Worm (Caenorhabditis elegans) whole organism, young adult: ENCODE measurements around the gene F47B8.14.
A peak's percentile ranks its signal among the peaks of the same experiment; 100 is the strongest.

ENCODE experiments used
- B0261.1 ChIP-seq: sonication (generic microtip); optimal IDR thresholded peaks from 2 replicates; lab custom pipeline; 2016; ENCODE audit warnings: mild to moderate bottlenecking, missing genetic modification characterization, moderate library complexity, missing compliant biosample characterization
- B0336.3 ChIP-seq: fragments of 200-800 bp; sonication (Bioruptor generic); IDR thresholded peaks from 2 replicates; pipeline ENCODE4 v1.3.6; 2022; ENCODE audit warnings: missing genetic modification characterization, missing compliant biosample characterization
- F10E7.11 ChIP-seq: sonication (generic microtip); optimal IDR thresholded peaks from 2 replicates; lab custom pipeline; 2017; ENCODE audit warnings: mild to moderate bottlenecking, missing genetic modification characterization, moderate library complexity, missing compliant biosample characterization
- F22D6.2 ChIP-seq: sonication (generic microtip); optimal IDR thresholded peaks from 2 replicates; lab custom pipeline; 2016; ENCODE audit warnings: mild to moderate bottlenecking, missing genetic modification characterization, missing compliant biosample characterization
- F23B12.7 ChIP-seq: sonication (generic microtip); optimal IDR thresholded peaks from 2 replicates; lab custom pipeline; 2017; ENCODE audit warnings: missing genetic modification characterization, mild to moderate bottlenecking, missing compliant biosample characterization, antibody characterized with exemption, moderate library complexity; ENCODE audit not compliant: insufficient read depth
- F33H1.4 ChIP-seq: fragments of 200-800 bp; sonication (Bioruptor generic); IDR thresholded peaks from 2 replicates; pipeline ENCODE4 v1.3.6; 2022; ENCODE audit warnings: missing genetic modification reagents, missing genetic modification characterization, missing compliant biosample characterization
- F39B2.1 ChIP-seq: fragments of 200-800 bp; sonication (Bioruptor generic); IDR thresholded peaks from 2 replicates; pipeline ENCODE4 v1.3.6; 2022; ENCODE audit warnings: missing genetic modification reagents, missing genetic modification characterization, missing compliant biosample characterization
- F55B11.4 ChIP-seq: sonication (generic microtip); optimal IDR thresholded peaks from 2 replicates; lab custom pipeline; 2016; ENCODE audit warnings: missing compliant biosample characterization, missing genetic modification characterization, borderline replicate concordance; ENCODE audit not compliant: insufficient read depth
- Y67H2A.10 ChIP-seq: fragments of 200-800 bp; sonication (Bioruptor generic); conservative IDR thresholded peaks from 2 replicates; pipeline ENCODE4 v1.3.6; 2022; ENCODE audit warnings: missing genetic modification reagents, missing genetic modification characterization, missing compliant biosample characterization
- aptf-2 ChIP-seq: fragments of 200-800 bp; sonication (Bioruptor generic); conservative IDR thresholded peaks from 2 replicates; pipeline ENCODE4 v1.3.6; 2022; ENCODE audit warnings: missing genetic modification reagents, missing genetic modification characterization, missing compliant biosample characterization
- aptf-3 ChIP-seq: fragments of 200-800 bp; sonication (Bioruptor generic); IDR thresholded peaks from 2 replicates; pipeline ENCODE4 v1.3.6; 2022; ENCODE audit warnings: missing genetic modification characterization, missing compliant biosample characterization
- atf-7 ChIP-seq: sonication (generic microtip); optimal IDR thresholded peaks from 2 replicates; lab custom pipeline; 2017; ENCODE audit warnings: mild to moderate bottlenecking, missing genetic modification characterization, missing compliant biosample characterization
- attf-5 ChIP-seq: fragments of 200-800 bp; sonication (Bioruptor generic); optimal IDR thresholded peaks from 2 replicates; lab custom pipeline; 2018; ENCODE audit warnings: mild to moderate bottlenecking, missing genetic modification characterization, missing compliant biosample characterization
- ccch-3 ChIP-seq: fragments of 200-800 bp; sonication (Bioruptor generic); optimal IDR thresholded peaks from 2 replicates; lab custom pipeline; 2018; ENCODE audit warnings: mild to moderate bottlenecking, missing genetic modification characterization, missing compliant biosample characterization
- ceh-27 ChIP-seq: fragments of 200-800 bp; sonication (Bioruptor generic); optimal IDR thresholded peaks from 2 replicates; lab custom pipeline; 2018; ENCODE audit warnings: mild to moderate bottlenecking, missing genetic modification characterization, moderate library complexity, missing compliant biosample characterization
- ceh-40 ChIP-seq: fragments of 200-800 bp; sonication (Bioruptor generic); IDR thresholded peaks from 2 replicates; pipeline ENCODE4 v1.3.6; 2022; ENCODE audit warnings: missing genetic modification characterization, missing compliant biosample characterization
- dpl-1 ChIP-seq: fragments of 150-350 bp; optimal IDR thresholded peaks from 2 replicates; lab custom pipeline; 2014; ENCODE audit warnings: missing biosample characterization, missing genetic modification reagents, missing genetic modification characterization
- efl-1 ChIP-seq: fragments of 150-350 bp; optimal IDR thresholded peaks from 2 replicates; lab custom pipeline; 2014; ENCODE audit warnings: missing biosample characterization, missing genetic modification reagents, missing genetic modification characterization
- ekl-4 ChIP-seq: fragments of 200-800 bp; sonication (Bioruptor generic); IDR thresholded peaks from 2 replicates; pipeline ENCODE4 v1.3.6; 2022; ENCODE audit warnings: missing genetic modification reagents, missing genetic modification characterization, missing compliant biosample characterization
- fkh-3 ChIP-seq: sonication (generic microtip); optimal IDR thresholded peaks from 2 replicates; lab custom pipeline; 2016; ENCODE audit warnings: mild to moderate bottlenecking, missing genetic modification characterization, missing compliant biosample characterization
- him-1 ChIP-seq: sonication (generic microtip); optimal IDR thresholded peaks from 2 replicates; lab custom pipeline; 2016; ENCODE audit warnings: missing genotype, missing genetic modification reagents, missing genetic modification characterization, missing compliant biosample characterization
- hmg-1.2 ChIP-seq: fragments of 200-800 bp; sonication (Bioruptor generic); IDR thresholded peaks from 2 replicates; pipeline ENCODE4 v1.3.6; 2022; ENCODE audit warnings: missing genetic modification reagents, missing genetic modification characterization, missing compliant biosample characterization
- hmg-20 ChIP-seq: fragments of 200-800 bp; sonication (Bioruptor generic); IDR thresholded peaks from 2 replicates; pipeline ENCODE4 v1.3.6; 2022; ENCODE audit warnings: missing genetic modification reagents, missing genetic modification characterization, missing compliant biosample characterization
- let-526 ChIP-seq: fragments of 200-800 bp; sonication (Bioruptor generic); IDR thresholded peaks from 2 replicates; pipeline ENCODE4 v1.3.6; 2022; ENCODE audit warnings: missing genetic modification reagents, missing genetic modification characterization, missing compliant biosample characterization
- lsl-1 ChIP-seq: fragments of 200-800 bp; sonication (Bioruptor generic); optimal IDR thresholded peaks from 2 replicates; lab custom pipeline; 2018; ENCODE audit warnings: mild to moderate bottlenecking, missing genetic modification characterization, moderate library complexity, missing compliant biosample characterization
- madf-10 ChIP-seq: sonication (generic microtip); optimal IDR thresholded peaks from 2 replicates; lab custom pipeline; 2016; ENCODE audit warnings: mild to moderate bottlenecking, missing genetic modification characterization, missing compliant biosample characterization
- madf-6 ChIP-seq: fragments of 200-800 bp; sonication (Bioruptor generic); IDR thresholded peaks from 2 replicates; pipeline ENCODE4 v1.3.6; 2022; ENCODE audit warnings: missing genetic modification reagents, missing genetic modification characterization, missing compliant biosample characterization
- madf-8 ChIP-seq: fragments of 200-800 bp; sonication (Bioruptor generic); conservative IDR thresholded peaks from 2 replicates; pipeline ENCODE4 v1.3.6; 2022; ENCODE audit warnings: missing genetic modification reagents, missing genetic modification characterization, missing compliant biosample characterization
- mcd-1 ChIP-seq: fragments of 200-800 bp; sonication (Bioruptor generic); IDR thresholded peaks from 2 replicates; pipeline ENCODE4 v1.3.6; 2022; ENCODE audit warnings: missing genetic modification reagents, missing genetic modification characterization, missing compliant biosample characterization
- nfya-1 ChIP-seq: sonication (generic microtip); optimal IDR thresholded peaks from 2 replicates; lab custom pipeline; 2017; ENCODE audit warnings: antibody characterized with exemption, missing compliant biosample characterization, missing genetic modification characterization, borderline replicate concordance; ENCODE audit not compliant: insufficient read depth
- nfyb-1 ChIP-seq: fragments of 200-800 bp; sonication (Bioruptor generic); IDR thresholded peaks from 2 replicates; pipeline ENCODE4 v1.3.6; 2022; ENCODE audit warnings: missing genetic modification reagents, missing genetic modification characterization, missing compliant biosample characterization
- nhr-80 ChIP-seq: sonication (generic microtip); optimal IDR thresholded peaks from 2 replicates; lab custom pipeline; 2016; ENCODE audit warnings: missing genetic modification characterization, missing compliant biosample characterization
- nhr-90 ChIP-seq: sonication (generic microtip); optimal IDR thresholded peaks from 2 replicates; lab custom pipeline; 2016; ENCODE audit warnings: missing genotype, mild to moderate bottlenecking, missing genetic modification characterization, missing compliant biosample characterization
- pbrm-1 ChIP-seq: fragments of 200-800 bp; sonication (Bioruptor generic); IDR thresholded peaks from 2 replicates; pipeline ENCODE4 v1.3.6; 2022; ENCODE audit warnings: missing genetic modification reagents, missing genetic modification characterization, missing compliant biosample characterization
- sdz-38 ChIP-seq: sonication (generic microtip); optimal IDR thresholded peaks from 2 replicates; lab custom pipeline; 2016; ENCODE audit warnings: missing genotype, missing genetic modification characterization, missing compliant biosample characterization
- snpc-1.3 ChIP-seq: sonication (generic microtip); optimal IDR thresholded peaks from 2 replicates; lab custom pipeline; 2017; ENCODE audit warnings: missing genetic modification characterization, mild to moderate bottlenecking, missing compliant biosample characterization, antibody characterized with exemption, moderate library complexity, missing genotype, missing genetic modification reagents; ENCODE audit not compliant: insufficient read depth
- snpc-3.4 ChIP-seq: sonication (generic microtip); optimal IDR thresholded peaks from 2 replicates; lab custom pipeline; 2017; ENCODE audit warnings: missing genetic modification characterization, mild to moderate bottlenecking, missing compliant biosample characterization, antibody characterized with exemption, moderate library complexity, missing genotype, missing genetic modification reagents
- xnd-1 ChIP-seq: sonication (generic microtip); optimal IDR thresholded peaks from 2 replicates; lab custom pipeline; 2016; ENCODE audit warnings: missing genotype, missing genetic modification reagents, missing genetic modification characterization, missing compliant biosample characterization
- ztf-25 ChIP-seq: fragments of 200-800 bp; sonication (Bioruptor generic); IDR thresholded peaks from 2 replicates; pipeline ENCODE4 v1.3.6; 2022; ENCODE audit warnings: missing genetic modification reagents, missing genetic modification characterization, missing compliant biosample characterization
- ztf-3 ChIP-seq: fragments of 200-800 bp; sonication (Bioruptor generic); optimal IDR thresholded peaks from 2 replicates; lab custom pipeline; 2018; ENCODE audit warnings: mild to moderate bottlenecking, missing genetic modification characterization, missing compliant biosample characterization
- ztf-6 ChIP-seq: fragments of 200-800 bp; sonication (Bioruptor generic); IDR thresholded peaks from 2 replicates; pipeline ENCODE4 v1.3.6; 2022; ENCODE audit warnings: missing genetic modification reagents, missing genetic modification characterization, missing compliant biosample characterization

The F47B8.14 gene

DNA sequence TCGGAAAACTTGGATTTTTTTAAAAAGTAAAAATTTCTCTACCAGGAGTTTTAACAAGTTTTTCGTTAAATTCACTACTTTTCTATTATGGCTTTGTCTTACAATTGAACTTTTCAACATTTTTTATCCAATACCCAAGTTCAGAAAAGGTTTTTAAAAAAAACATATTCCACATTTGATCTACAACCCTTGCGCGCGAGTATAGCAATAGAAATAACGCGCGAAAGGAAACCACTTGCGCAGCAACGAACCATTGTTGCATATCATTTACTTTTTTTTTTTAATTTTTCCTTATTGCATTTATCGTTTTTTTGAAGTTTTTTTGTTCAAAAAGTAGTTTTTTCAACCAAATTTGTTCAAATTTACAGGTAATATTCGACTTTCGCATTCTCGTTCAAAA lies 34.5 kb upstream of the F47B8.14 start, which contains the start of gene F40G12.11:
TSS of gene F40G12.11 (plus strand) at position 369 of the 400 bp plus-strand sequence.
- TF ChIP-seq efl-1 (GFP tag; lab: Kevin White, UChicago) (peak; percentile 78), dpl-1 (GFP tag; lab: Kevin White, UChicago) (peak; percentile 34), ztf-3 (GFP tag; lab: Kevin White, UChicago) (no peak), mcd-1 (GFP tag; lab: Robert Waterston, UW) (no peak), sdz-38 (tag; lab: Kevin White, UChicago) (no peak), F10E7.11 (no peak), nhr-90 (tag; lab: Kevin White, UChicago) (no peak), madf-6 (GFP tag; lab: Robert Waterston, UW) (peak; percentile 52; the same call in 1 of the 2 replicates), madf-8 (GFP tag; lab: Robert Waterston, UW) (0 out of 2 replicates have a peak, but pooled peaks have one; percentile 18)
- TF ChIP-seq, all 124 proteins: peak for 4

DNA sequence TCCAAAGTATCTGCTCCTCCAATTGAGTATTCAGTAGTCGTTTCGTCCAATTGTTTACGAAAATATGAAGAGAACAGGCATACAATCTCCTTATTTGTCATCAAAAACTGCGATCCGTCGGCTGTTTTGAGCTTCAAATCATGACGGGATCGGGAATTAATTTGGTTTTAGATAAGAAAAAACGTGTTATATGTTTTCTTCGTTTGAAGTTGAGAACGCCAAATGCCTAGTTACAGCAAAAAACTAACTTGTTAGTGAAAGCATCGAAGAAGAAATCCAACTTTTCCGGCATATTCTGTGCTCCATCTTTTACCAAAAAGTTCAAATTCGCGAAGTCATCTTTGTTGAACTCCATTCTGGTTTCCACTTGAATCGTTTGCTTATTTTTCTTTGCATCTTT lies 31.0 kb upstream of the F47B8.14 start, which contains the start of gene F14D7.1:
TSS of gene F14D7.1 (minus strand) at position 101 of the 400 bp plus-strand sequence.
- TF ChIP-seq ccch-3: no peak

DNA sequence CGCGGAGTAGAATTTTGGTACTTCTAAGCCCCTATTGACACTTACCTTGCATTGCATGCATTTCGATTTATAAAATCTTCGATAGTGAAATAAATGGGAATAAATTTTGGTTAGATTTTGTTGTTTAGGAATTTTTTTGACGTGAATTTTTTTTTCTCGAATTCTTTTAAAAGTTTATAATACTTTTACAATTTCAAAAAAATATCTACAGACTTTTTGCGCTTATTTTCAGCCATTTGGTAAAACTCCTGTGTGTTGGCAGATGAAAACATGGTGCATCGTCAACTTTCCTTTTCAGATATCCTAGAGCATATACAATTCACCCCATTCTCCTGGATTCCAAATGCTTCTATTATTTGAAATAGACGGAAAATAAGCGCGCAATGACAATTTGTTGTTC lies 29.7 kb upstream of the F47B8.14 start, which contains the start of gene F14D7.18:
TSS of gene F14D7.18 (minus strand) at position 101 of the 400 bp plus-strand sequence.
- no peak for TF ChIP-seq F22D6.2 (tag; lab: Kevin White, UChicago)
- TF ChIP-seq ceh-40 (GFP tag; lab: Robert Waterston, UW): no peak
- no peak for TF ChIP-seq fkh-3 (tag; lab: Kevin White, UChicago)
- TF ChIP-seq ztf-25: no peak
- TF ChIP-seq lsl-1 (GFP tag; lab: Kevin White, UChicago): no peak
- TF ChIP-seq nfya-1 (tag; lab: Kevin White, UChicago): no peak
- no peak for TF ChIP-seq snpc-3.4 (tag; lab: Kevin White, UChicago)
- TF ChIP-seq nhr-80: no peak
- TF ChIP-seq F23B12.7 (tag; lab: Kevin White, UChicago): no peak
- no peak for TF ChIP-seq him-1 (tag; lab: Kevin White, UChicago)
- no peak for TF ChIP-seq snpc-1.3 (tag; lab: Kevin White, UChicago)
- TF ChIP-seq hmg-20: no peak
- TF ChIP-seq ekl-4 (GFP tag; lab: Robert Waterston, UW): no peak
- TF ChIP-seq ceh-27 (GFP tag; lab: Kevin White, UChicago): no peak
- TF ChIP-seq ztf-6 (GFP tag; lab: Robert Waterston, UW): no peak
- no peak for TF ChIP-seq xnd-1 (tag; lab: Kevin White, UChicago)
- TF ChIP-seq, all 124 proteins: peak for 0

DNA sequence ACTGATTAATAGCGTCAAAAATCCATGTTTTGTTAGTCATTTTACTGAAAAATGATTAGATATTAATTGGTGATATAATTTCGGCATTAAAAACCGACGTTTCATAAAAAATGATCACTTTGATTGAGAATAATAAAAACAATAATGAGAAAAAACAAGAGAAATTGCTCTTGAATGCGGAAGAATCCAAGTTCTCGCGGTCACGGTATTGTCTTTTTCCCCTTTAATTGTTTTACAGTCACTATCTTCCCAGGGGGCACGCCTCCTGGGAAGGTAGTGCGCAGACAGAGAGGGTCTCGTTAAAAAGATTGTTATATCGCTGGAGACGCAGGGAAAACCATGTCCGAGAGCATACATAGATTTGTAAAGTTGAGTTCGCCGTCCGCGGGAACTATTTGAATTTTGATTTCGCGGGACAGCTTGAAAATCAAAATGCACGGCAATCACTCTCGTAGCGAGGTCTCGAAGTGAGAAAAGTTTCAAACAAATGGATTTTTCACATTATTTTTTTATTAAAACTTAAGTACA lies 26.6 kb upstream of the F47B8.14 start, which contains the start of gene F14D7.2:
TSS of gene F14D7.2 (minus strand) at position 51 of the 528 bp plus-strand sequence.
- TF ChIP-seq efl-1 (GFP tag; lab: Kevin White, UChicago) (peak; percentile 71), pbrm-1 (GFP tag; lab: Robert Waterston, UW) (no peak), atf-7 (no peak), F10E7.11 (no peak), nfyb-1 (GFP tag; lab: Robert Waterston, UW) (no peak), F23B12.7 (tag; lab: Kevin White, UChicago) (no peak), F39B2.1 (GFP tag; lab: Robert Waterston, UW) (no peak), hmg-20 (no peak), F33H1.4 (GFP tag; lab: Robert Waterston, UW) (0 out of 2 replicates have a peak, but pooled peaks have one; percentile 15), Y67H2A.10 (GFP tag; lab: Robert Waterston, UW) (no peak), B0261.1 (tag; lab: Kevin White, UChicago) (no peak), aptf-2 (GFP tag; lab: Robert Waterston, UW) (peak; percentile 99), hmg-1.2 (GFP tag; lab: Robert Waterston, UW) (peak; percentile 42; the same call in 1 of the 2 replicates), xnd-1 (tag; lab: Kevin White, UChicago) (peak; percentile 50), madf-8 (GFP tag; lab: Robert Waterston, UW) (peak; percentile 62), aptf-3 (GFP tag; lab: Robert Waterston, UW) (peak; percentile 98), B0336.3 (no peak), attf-5 (no peak), F55B11.4 (tag; lab: Kevin White, UChicago) (no peak), madf-10 (tag; lab: Kevin White, UChicago) (no peak), dpl-1 (GFP tag; lab: Kevin White, UChicago) (peak; percentile 1), mcd-1 (GFP tag; lab: Robert Waterston, UW) (no peak), madf-6 (GFP tag; lab: Robert Waterston, UW) (peak; percentile 80), let-526 (GFP tag; lab: Robert Waterston, UW) (no peak), snpc-1.3 (tag; lab: Kevin White, UChicago) (no peak)
